Worm (Caenorhabditis elegans) whole organism, early embryonic: ENCODE measurements around the gene R144.13.

Experiments used
- B0310.2 ChIP-seq: sonication (generic microtip); optimal IDR thresholded peaks from 2 replicates; lab custom pipeline; 2016; ENCODE audit warnings: mild to moderate bottlenecking, missing genetic modification characterization, missing compliant biosample characterization
- F13C5.2 ChIP-seq: sonication (generic microtip); optimal IDR thresholded peaks from 2 replicates; lab custom pipeline; 2017; ENCODE audit warnings: mild to moderate bottlenecking, missing genetic modification characterization, inconsistent platforms, missing compliant biosample characterization
- aly-1 ChIP-seq: sonication (generic microtip); optimal IDR thresholded peaks from 2 replicates; lab custom pipeline; 2016; ENCODE audit warnings: missing genetic modification characterization, missing compliant biosample characterization
- ama-1 ChIP-seq: fragments of 150-350 bp; optimal IDR thresholded peaks from 2 replicates; lab custom pipeline; 2014
- ceh-13 ChIP-seq: fragments of 200-800 bp; sonication (Bioruptor generic); optimal IDR thresholded peaks from 2 replicates; lab custom pipeline; 2018; ENCODE audit warnings: mild to moderate bottlenecking, missing genetic modification characterization, missing compliant biosample characterization
- ceh-36 ChIP-seq: sonication (generic microtip); optimal IDR thresholded peaks from 2 replicates; lab custom pipeline; 2016; ENCODE audit warnings: missing genetic modification characterization, inconsistent platforms, missing compliant biosample characterization
- ets-7 ChIP-seq: sonication (generic microtip); optimal IDR thresholded peaks from 2 replicates; lab custom pipeline; 2016; ENCODE audit warnings: missing genotype, missing genetic modification characterization, missing compliant biosample characterization
- flt-1 ChIP-seq: fragments of 200-800 bp; sonication (Bioruptor generic); IDR thresholded peaks from 2 replicates; pipeline ENCODE4 v1.3.6; 2022; ENCODE audit warnings: missing genetic modification characterization, missing compliant biosample characterization
- hmbx-1 ChIP-seq: sonication (generic microtip); optimal IDR thresholded peaks from 2 replicates; lab custom pipeline; 2016; ENCODE audit warnings: mild to moderate bottlenecking, missing genetic modification characterization, missing compliant biosample characterization
- hmg-4 ChIP-seq: fragments of 200-800 bp; sonication (Bioruptor generic); optimal IDR thresholded peaks from 2 replicates; lab custom pipeline; 2018; ENCODE audit warnings: mild to moderate bottlenecking, missing genetic modification characterization, missing compliant biosample characterization
- hnd-1 ChIP-seq: sonication (generic microtip); optimal IDR thresholded peaks from 2 replicates; lab custom pipeline; 2016; ENCODE audit warnings: missing genetic modification characterization, missing compliant biosample characterization
- pes-1 ChIP-seq: fragments of 200-800 bp; sonication (Bioruptor generic); IDR thresholded peaks from 2 replicates; pipeline ENCODE4 v1.3.6; 2022; ENCODE audit warnings: missing genetic modification reagents, missing genetic modification characterization, missing compliant biosample characterization
- scrt-1 ChIP-seq: fragments of 200-800 bp; sonication (Bioruptor generic); IDR thresholded peaks from 2 replicates; pipeline ENCODE4 v1.3.6; 2022; ENCODE audit warnings: missing genetic modification characterization, missing compliant biosample characterization
- sea-1 ChIP-seq: fragments of 200-800 bp; sonication (Bioruptor generic); conservative IDR thresholded peaks from 2 replicates; pipeline ENCODE4 v1.3.6; 2022; ENCODE audit warnings: missing genetic modification characterization, missing compliant biosample characterization
- tbx-11 ChIP-seq: fragments of 200-800 bp; sonication (Bioruptor generic); IDR thresholded peaks from 2 replicates; pipeline ENCODE4 v1.3.6; 2022; ENCODE audit warnings: missing genetic modification characterization, missing compliant biosample characterization
- tbx-37 ChIP-seq: fragments of 200-800 bp; sonication (Bioruptor generic); conservative IDR thresholded peaks from 2 replicates; pipeline ENCODE4 v1.3.6; 2022; ENCODE audit warnings: missing genetic modification reagents, missing genetic modification characterization, missing compliant biosample characterization
- tra-4 ChIP-seq: sonication (generic microtip); optimal IDR thresholded peaks from 2 replicates; lab custom pipeline; 2017; ENCODE audit warnings: missing genetic modification characterization, missing compliant biosample characterization

R144.13 gene

DNA sequence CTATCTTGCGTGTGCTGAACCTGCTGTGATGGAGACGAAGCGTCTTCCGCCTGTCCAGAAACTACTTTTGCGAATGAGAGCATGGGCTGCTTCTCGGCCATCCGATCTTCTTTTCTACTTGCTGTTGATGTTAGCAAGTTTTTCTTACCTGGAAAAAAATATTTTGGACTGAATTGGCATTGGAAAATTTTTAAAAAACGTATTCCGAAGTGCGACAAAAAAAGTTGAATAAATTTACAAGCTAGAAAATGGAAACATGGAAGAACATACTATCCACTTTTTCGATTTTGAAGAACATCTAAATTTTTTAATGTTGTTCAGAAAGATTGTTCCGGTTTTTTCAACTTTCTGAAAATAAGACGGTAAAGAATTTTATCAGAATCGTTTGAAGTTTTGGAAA, 5.5 kb upstream of the R144.13 start, which contains the start of gene larp-1:
larp-1 (minus strand) TSS at position 101 of the 400 bp plus-strand sequence.
- no peak for TF ChIP-seq F13C5.2 (tag; lab: Kevin White, UChicago)
- TF ChIP-seq hmg-4 (GFP tag; lab: Kevin White, UChicago) = no peak
- TF ChIP-seq ets-7 (tag; lab: Kevin White, UChicago) = no peak
- no peak for TF ChIP-seq flt-1
- TF ChIP-seq sea-1 (GFP tag; lab: Robert Waterston, UW) = no peak
- no peak for TF ChIP-seq ceh-13 (GFP tag; lab: Kevin White, UChicago)
- TF ChIP-seq ama-1 = no peak
- TF ChIP-seq tbx-11 = no peak
- TF ChIP-seq tbx-37 (GFP tag; lab: Robert Waterston, UW) = no peak
- TF ChIP-seq aly-1 (tag; lab: Kevin White, UChicago) = no peak
- no peak for TF ChIP-seq pes-1 (GFP tag; lab: Robert Waterston, UW)
- no peak for TF ChIP-seq scrt-1 (GFP tag; lab: Robert Waterston, UW)
- no peak for TF ChIP-seq B0310.2 (tag; lab: Kevin White, UChicago)
- TF ChIP-seq hnd-1 = no peak
- TF ChIP-seq hmbx-1 (tag; lab: Kevin White, UChicago) = no peak
- TF ChIP-seq tra-4 (tag; lab: Kevin White, UChicago) = no peak
- TF ChIP-seq ceh-36 = no peak

DNA sequence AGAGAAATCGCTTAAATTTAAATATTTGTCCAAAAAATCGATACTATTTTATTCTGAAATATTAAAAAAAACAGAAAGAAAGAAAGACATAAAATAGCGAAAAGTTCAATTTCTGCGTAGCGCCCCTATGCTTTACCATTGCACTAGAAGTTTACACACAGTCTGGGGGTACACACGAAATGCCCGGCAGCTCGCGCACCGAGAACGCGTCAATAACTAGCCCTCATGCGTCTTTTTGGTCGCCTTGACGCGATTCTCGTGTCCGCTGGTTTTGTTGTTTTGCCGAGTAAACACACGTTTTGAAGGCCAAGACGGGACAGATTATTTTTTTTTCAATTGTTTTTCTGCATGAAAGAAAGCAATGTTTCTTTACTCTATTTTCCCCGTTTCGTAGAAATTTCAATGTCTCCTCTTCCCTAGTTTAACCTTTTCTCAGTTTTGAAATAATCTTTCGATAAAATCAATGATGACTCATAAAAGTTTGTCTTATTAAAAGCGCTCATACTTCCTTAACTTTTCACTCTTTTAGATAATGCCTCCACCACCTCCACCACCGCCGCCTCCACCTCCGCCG, 4.9 kb upstream of the R144.13 start, which contains the start of gene wip-1:
wip-1 (plus strand) TSS at position 524 of the 574 bp plus-strand sequence.
- TF ChIP-seq ceh-13 (GFP tag; lab: Kevin White, UChicago) = peak; percentile 22
- TF ChIP-seq B0310.2 (tag; lab: Kevin White, UChicago) = no peak
- TF ChIP-seq ceh-36 = no peak
- TF ChIP-seq aly-1 (tag; lab: Kevin White, UChicago) = peak; percentile 56
- TF ChIP-seq hmg-4 (GFP tag; lab: Kevin White, UChicago) = peak; percentile 95
- peak; percentile 93 for TF ChIP-seq F13C5.2 (tag; lab: Kevin White, UChicago)
- peak; percentile 77 for TF ChIP-seq pes-1 (GFP tag; lab: Robert Waterston, UW)
- TF ChIP-seq ets-7 (tag; lab: Kevin White, UChicago) = peak; percentile 44
- peak; percentile 67 for TF ChIP-seq tbx-11
- peak; percentile 67; the same call in 1 of the 2 replicates for TF ChIP-seq tbx-37 (GFP tag; lab: Robert Waterston, UW)
- no peak for TF ChIP-seq hmbx-1 (tag; lab: Kevin White, UChicago)
- no peak for TF ChIP-seq ama-1
- peak; percentile 65 for TF ChIP-seq tra-4 (tag; lab: Kevin White, UChicago)
- 0 out of 2 replicates have a peak, but pooled peaks have one; percentile 35 for TF ChIP-seq sea-1 (GFP tag; lab: Robert Waterston, UW)
- peak; percentile 65 for TF ChIP-seq scrt-1 (GFP tag; lab: Robert Waterston, UW)
- TF ChIP-seq flt-1 = peak; percentile 75
- no peak for TF ChIP-seq hnd-1

DNA sequence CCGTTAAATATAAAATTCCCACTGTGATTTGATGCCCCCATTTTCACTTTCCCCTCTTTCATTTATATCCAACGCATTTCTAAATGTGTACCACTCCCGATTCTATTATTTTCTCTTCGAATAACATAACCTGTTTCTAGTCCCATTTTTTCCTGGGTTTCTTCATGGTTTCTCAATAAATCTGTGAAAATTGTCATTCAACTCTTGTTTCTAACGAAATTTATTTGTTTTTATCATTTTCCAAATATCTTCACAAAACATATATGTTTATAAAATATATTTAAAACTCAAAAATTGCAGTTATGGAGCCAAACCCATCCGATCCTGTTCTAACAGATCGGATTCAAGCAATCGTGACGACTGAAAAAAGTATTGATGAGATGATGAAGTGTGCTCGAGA, 2.1 kb upstream of the R144.13 start, which contains the start of gene mdt-11:
mdt-11 (plus strand) TSS at position 301 of the 400 bp plus-strand sequence.
- TF ChIP-seq ama-1 (no peak), scrt-1 (GFP tag; lab: Robert Waterston, UW) (no peak), flt-1 (no peak), hmg-4 (GFP tag; lab: Kevin White, UChicago) (no peak), hmbx-1 (tag; lab: Kevin White, UChicago) (no peak), hnd-1 (no peak), ceh-36 (no peak), pes-1 (GFP tag; lab: Robert Waterston, UW) (no peak)

DNA sequence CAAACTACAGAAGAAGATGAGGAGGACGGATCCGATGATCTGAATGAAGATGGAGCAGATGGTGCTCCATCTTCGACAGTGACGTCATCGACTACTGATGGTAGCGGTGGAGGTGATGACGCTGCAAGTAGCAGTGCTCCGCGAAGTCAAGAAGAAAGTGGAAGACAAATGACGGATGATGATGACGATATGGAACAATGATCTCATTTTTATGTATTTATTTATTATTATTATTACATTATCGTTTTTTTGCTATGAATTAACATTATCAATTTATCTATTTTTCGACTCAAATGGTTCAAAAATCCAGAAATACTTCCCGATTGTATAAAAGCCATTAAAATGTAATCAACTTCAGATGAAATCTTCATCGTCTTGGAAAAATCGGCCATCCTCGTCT, 1.4 kb upstream of the R144.13 start, which contains the start of gene R144.3:
R144.3 (plus strand) TSS at position 301 of the 400 bp plus-strand sequence.
- TF ChIP-seq aly-1 (tag; lab: Kevin White, UChicago) (no peak), tbx-11 (no peak), ets-7 (tag; lab: Kevin White, UChicago) (no peak), scrt-1 (GFP tag; lab: Robert Waterston, UW) (no peak), sea-1 (GFP tag; lab: Robert Waterston, UW) (no peak), pes-1 (GFP tag; lab: Robert Waterston, UW) (no peak), ceh-36 (no peak), flt-1 (no peak), ceh-13 (GFP tag; lab: Kevin White, UChicago) (no peak), hmbx-1 (tag; lab: Kevin White, UChicago) (no peak), hnd-1 (no peak), tra-4 (tag; lab: Kevin White, UChicago) (no peak), hmg-4 (GFP tag; lab: Kevin White, UChicago) (no peak)

DNA sequence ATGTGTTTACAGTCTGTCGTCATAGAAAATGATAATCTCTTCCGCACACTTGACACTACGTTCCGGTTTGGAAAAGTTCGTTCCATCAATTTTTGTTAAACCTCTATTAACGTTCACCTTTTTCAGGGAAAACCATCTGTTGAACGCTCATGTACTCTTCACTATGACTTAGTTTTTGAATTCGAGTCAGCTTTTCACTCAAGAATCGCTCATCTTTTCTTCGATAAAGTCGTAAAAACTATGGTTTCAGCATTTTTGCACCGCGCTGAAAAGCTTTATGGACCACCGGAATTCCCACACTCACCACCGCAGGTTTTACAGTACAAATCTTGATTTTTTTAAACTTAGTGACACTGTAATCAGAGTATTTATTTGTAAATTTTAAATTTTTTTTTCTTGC, 578 bp downstream of the R144.13 start:
- TF ChIP-seq ceh-13 (GFP tag; lab: Kevin White, UChicago) (no peak), ets-7 (tag; lab: Kevin White, UChicago) (no peak), ama-1 (no peak)

DNA sequence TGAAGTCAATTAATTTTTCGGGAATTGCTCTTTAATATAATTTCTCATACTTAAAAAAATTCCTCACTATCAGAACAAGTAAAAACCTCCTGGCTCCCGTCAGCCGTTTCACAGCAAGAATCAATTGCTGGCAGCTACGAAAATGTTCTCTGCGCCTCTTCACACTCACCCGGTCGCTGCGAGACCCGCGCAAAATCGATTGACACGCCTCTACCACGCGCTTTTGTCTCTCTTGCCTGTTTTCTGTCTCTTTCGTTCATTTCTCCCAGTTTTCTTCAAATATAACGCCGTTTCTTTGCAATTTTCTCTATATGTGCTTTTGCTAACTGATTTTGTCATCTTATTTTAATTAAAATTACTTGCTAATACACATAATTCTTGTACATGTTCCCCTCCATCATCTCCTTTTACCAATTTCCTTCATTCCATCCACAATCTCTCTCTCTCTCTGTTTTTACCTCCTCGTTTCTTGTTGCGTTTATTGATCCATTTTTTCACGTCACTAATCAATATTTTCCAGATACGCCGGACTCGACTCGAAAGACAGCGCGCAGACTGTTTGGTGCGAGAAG, 1.4 kb downstream of the R144.13 start, which contains the start of gene pcf-11:
pcf-11 (plus strand) TSS at position 522 of the 572 bp plus-strand sequence.
- TF ChIP-seq tra-4 (tag; lab: Kevin White, UChicago) (peak; percentile 31), hmbx-1 (tag; lab: Kevin White, UChicago) (no peak), ama-1 (no peak)

DNA sequence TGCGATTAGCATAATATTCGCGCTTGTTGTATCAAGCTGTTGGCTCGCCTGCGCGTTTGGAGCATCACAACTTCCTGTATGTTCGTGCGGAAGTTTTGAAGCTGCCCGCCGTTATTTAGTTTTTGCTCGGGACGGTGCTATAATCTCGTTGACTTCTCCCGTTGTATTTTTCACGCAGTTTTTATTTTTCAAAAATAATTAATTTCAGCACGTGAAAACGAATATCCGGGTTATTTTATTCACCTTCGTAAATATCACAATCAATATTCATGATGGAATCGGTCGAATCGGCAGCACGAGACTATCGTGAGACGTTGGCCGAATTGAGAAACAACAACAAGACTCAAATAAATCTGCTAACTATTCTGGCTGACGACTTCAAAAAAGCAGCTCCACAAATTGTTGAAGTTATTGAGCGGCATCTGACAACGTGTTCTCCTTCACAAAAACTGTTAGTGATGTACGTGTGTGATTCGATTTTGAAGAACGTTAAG, 2.1 kb downstream of the R144.13 start:
- TF ChIP-seq tbx-37 (GFP tag; lab: Robert Waterston, UW) (no peak), ets-7 (tag; lab: Kevin White, UChicago) (no peak), ama-1 (peak; percentile 62)
